Fruit fly (Drosophila melanogaster) whole organism, adult: ENCODE results near the gene Ccz1.

Experiments used
- Hr96 ChIP-seq: fragments of 200-800 bp; sonication (Bioruptor generic); optimal IDR thresholded peaks from 2 replicates; lab custom pipeline; 2016; ENCODE audit warnings: missing biosample characterization, missing genetic modification characterization
- Mnt ChIP-seq: fragments of 200-800 bp; sonication (Bioruptor generic); optimal IDR thresholded peaks from 2 replicates; lab custom pipeline; 2016; ENCODE audit warnings: missing biosample characterization, mild to moderate bottlenecking, missing genetic modification characterization
- cnc ChIP-seq, 2 experiments: fragments of >200 bp; optimal IDR thresholded peaks; 2 replicates each; lab custom pipeline; 2017
- kay ChIP-seq: fragments of 200-800 bp; sonication (Bioruptor generic); peaks from one replicate; lab custom pipeline; 2016; ENCODE audit warnings: missing biosample characterization, missing genetic modification characterization, borderline replicate concordance
- pad ChIP-seq: fragments of 200-800 bp; sonication (Bioruptor generic); optimal IDR thresholded peaks from 3 replicates; lab custom pipeline; 2017; ENCODE audit warnings: missing biosample characterization, missing genetic modification characterization, mild to moderate bottlenecking, moderate library complexity, missing genetic modification reagents

DNA sequence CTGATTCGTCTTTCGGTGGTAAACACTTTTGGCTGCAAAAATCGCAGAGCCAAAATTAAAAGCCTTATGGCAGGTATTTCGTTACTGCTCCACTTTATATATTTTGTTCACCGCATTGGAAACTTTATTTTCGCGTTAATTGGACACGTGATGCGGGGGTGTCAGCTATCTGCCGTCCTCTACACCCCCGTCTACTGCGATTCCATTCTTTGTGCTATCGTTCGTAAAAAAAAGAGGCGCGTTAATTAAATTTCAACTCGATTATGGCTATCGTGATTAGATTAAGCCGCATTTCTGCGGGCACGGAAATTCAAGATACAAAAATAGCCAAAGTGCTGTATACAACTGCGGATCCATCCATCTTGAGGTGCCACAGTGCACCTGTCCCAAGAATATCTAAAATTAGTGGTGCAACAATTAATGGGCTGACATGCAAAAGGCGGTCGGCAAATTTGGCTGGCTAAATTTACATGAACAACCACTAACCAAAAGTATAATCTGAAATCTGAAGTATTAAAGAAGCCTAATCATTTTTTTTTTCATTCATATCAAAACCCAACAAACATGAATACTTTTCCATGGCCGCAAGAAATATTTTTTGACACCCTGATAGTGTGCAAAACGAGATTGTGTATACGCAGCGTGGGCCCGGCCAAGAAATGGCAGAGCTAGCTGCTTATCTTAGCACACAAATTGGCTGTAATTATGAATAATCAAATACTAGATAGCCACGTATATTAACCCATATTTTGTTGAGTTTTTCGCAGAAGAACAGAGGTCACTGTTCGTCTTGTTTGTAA lies 31.2 kb upstream of the Ccz1 start:
- no peak for TF ChIP-seq cnc (optimal IDR thresholded peaks at IDR 0.05; lab: Kevin White, UChicago)
- TF ChIP-seq kay (GFP tag; lab: Kevin White, UChicago) = no peak
- TF ChIP-seq Hr96 = no peak
- no peak for TF ChIP-seq pad (GFP tag; lab: Kevin White, UChicago)
- no peak for TF ChIP-seq Mnt (GFP tag; lab: Kevin White, UChicago)
